Fruit fly (Drosophila melanogaster): ENCODE data around the gene Rpp14b.
A peak's percentile ranks its signal among the peaks of the same experiment; 100 is the strongest.

The Rpp14b gene

DNA sequence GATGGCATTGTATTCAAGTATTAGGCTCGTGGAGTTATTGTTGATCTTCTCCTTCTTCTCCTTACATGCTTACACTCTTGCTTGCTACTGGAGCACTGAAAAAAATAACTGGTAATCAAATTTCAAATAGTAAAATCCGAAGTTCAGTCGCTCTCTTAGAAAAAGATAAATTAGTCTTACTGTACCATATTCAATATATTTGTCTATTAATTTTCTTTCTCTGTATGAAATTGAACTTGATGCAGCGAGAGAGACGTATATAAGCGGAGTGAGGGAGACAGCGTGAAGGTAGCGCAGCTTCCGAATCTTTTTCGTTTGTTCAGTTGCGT is 5.4 kb downstream of the Rpp14b start (continued):
- TF ChIP-seq CG6163 (GFP tag; IDR thresholded peaks at IDR 0.05) (peak; percentile 98), CG6854 (GFP tag; optimal IDR thresholded peaks at IDR 0.05) (peak; percentile 85), Lpt (GFP tag; optimal IDR thresholded peaks at IDR 0.05) (peak; percentile 90), CG8632 (GFP tag; optimal IDR thresholded peaks at IDR 0.05) (peak; percentile 91), CG7368 (GFP tag; optimal IDR thresholded peaks at IDR 0.05) (peak; percentile 95), cyc (GFP tag; optimal IDR thresholded peaks at IDR 0.05) (peak; percentile 96), lz (GFP tag; optimal IDR thresholded peaks at IDR 0.05) (peak; percentile 94), CG10631 (GFP tag; optimal IDR thresholded peaks at IDR 0.05) (peak; percentile 92), CG16779 (tag; optimal IDR thresholded peaks at IDR 0.05) (peak; percentile 88), Sox102F (GFP tag; optimal IDR thresholded peaks at IDR 0.05) (peak; percentile 94), fd59A (GFP tag; optimal IDR thresholded peaks at IDR 0.05) (peak; percentile 75), CG8119 (GFP tag; IDR thresholded peaks at IDR 0.05) (peak; percentile 93), fd85E (GFP tag; optimal IDR thresholded peaks at IDR 0.05) (peak; percentile 84), vri (GFP tag; optimal IDR thresholded peaks at IDR 0.05) (peak; percentile 91), CG3032 (tag; optimal IDR thresholded peaks at IDR 0.05) (peak; percentile 92), ss (GFP tag; optimal IDR thresholded peaks at IDR 0.05) (peak; percentile 87 to 92)

DNA sequence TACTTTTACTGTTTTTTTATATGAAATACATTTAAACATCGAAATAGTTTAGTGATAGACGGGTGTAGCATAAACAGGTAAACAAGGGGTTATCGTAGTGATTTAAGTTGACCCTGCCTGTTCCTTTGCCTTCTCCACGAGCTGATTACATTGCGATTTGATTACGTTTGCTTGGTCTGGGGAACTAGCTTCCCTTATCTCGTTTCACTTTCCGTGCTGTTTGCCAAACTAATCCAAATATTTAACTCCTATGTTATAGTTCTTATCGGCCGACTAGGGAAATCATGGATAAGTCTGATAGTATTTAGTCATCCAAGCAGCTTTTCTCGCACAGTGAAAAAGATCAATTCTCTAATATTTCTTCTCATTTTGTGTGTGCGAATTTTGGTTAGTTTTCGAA is 6.2 kb downstream of the Rpp14b start:
- TF ChIP-seq lz (GFP tag; optimal IDR thresholded peaks at IDR 0.05), result no peak
- TF ChIP-seq esn (GFP tag; optimal IDR thresholded peaks at IDR 0.05), result no peak
- no peak for TF ChIP-seq Met (GFP tag; optimal IDR thresholded peaks at IDR 0.05)
- TF ChIP-seq Hr38 (GFP tag; optimal IDR thresholded peaks at IDR 0.05), result no peak
- peak; percentile 75 for TF ChIP-seq fkh (GFP tag; optimal IDR thresholded peaks at IDR 0.05)
- no peak for TF ChIP-seq Eip75B (GFP tag; optimal IDR thresholded peaks at IDR 0.05)
- TF ChIP-seq cyc (GFP tag; optimal IDR thresholded peaks at IDR 0.05), result no peak
- no peak for TF ChIP-seq Hr39 (GFP tag; optimal IDR thresholded peaks at IDR 0.05)

DNA sequence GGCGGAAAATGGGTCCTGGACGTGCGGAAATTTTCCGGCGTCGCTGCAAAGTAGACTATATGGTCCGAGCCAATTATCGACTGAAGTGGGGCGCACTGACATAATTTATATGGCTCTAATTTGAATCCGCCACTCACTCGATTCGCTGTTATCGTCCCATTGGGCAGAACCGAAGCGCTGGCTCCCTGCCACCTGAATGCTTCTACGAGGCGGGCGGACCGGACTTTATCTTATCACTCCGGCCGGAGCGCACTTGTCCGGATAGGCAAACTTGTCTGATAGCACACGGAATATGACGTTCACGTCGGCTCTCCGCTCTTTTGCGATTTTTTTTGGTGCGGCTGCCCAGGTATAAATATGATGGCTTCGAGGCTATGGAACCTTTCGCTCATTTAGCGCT is 6.8 kb downstream of the Rpp14b start:
- peak; percentile 64 for TF ChIP-seq CG11902 (GFP tag; optimal IDR thresholded peaks at IDR 0.05)
- TF ChIP-seq CG6808 (GFP tag; optimal IDR thresholded peaks at IDR 0.05), result no peak
- TF ChIP-seq CG32006 (GFP tag; optimal IDR thresholded peaks at IDR 0.05), result no peak
- TF ChIP-seq CG11294 (GFP tag; IDR thresholded peaks at IDR 0.05), result no peak
- no peak for TF ChIP-seq eg (GFP tag; IDR thresholded peaks at IDR 0.05)
- no peak for TF ChIP-seq CG9139 (GFP tag; optimal IDR thresholded peaks at IDR 0.05)
- TF ChIP-seq CG3032 (tag; optimal IDR thresholded peaks at IDR 0.05), result no peak
- TF ChIP-seq vri (GFP tag; optimal IDR thresholded peaks at IDR 0.05), result peak; percentile 99
- TF ChIP-seq Eip78C (GFP tag), result peak; percentile 32
- TF ChIP-seq CG6792 (GFP tag; optimal IDR thresholded peaks at IDR 0.05), result no peak
- TF ChIP-seq CG8632 (GFP tag; optimal IDR thresholded peaks at IDR 0.05), result no peak

DNA sequence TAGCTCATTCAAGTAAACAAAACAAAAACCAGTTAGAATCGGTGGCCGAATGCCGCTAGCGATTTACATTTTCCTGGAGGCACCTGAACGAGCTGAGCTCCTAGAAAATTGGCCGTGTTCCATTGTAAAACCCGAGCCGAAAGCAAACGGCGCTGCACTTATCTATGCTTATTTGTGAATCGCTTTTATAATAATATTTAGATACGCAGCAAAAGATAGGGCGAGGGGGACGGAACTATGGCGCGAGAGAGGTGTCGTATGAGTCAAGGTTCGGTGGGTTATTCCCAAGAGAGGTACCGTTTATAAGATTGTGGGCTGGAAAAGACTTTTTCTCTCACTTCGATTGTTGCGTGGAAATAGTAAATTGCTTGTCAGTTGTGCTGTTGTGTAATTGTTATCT is 7.9 kb downstream of the Rpp14b start:
- TF ChIP-seq Hr4 (GFP tag; optimal IDR thresholded peaks at IDR 0.05) (no peak), CG11762 (GFP tag; optimal IDR thresholded peaks at IDR 0.05; ENCODE audit: insufficient read depth) (no peak), achi (GFP tag; optimal IDR thresholded peaks at IDR 0.05) (no peak), CG8632 (GFP tag; optimal IDR thresholded peaks at IDR 0.05) (no peak), fkh (GFP tag; optimal IDR thresholded peaks at IDR 0.05) (peak; percentile 65), Eip78C (GFP tag) (peak; percentile 43), svp (GFP tag) (peak; percentile 45), fd85E (GFP tag; optimal IDR thresholded peaks at IDR 0.05) (no peak), CG9139 (GFP tag; optimal IDR thresholded peaks at IDR 0.05) (no peak)

DNA sequence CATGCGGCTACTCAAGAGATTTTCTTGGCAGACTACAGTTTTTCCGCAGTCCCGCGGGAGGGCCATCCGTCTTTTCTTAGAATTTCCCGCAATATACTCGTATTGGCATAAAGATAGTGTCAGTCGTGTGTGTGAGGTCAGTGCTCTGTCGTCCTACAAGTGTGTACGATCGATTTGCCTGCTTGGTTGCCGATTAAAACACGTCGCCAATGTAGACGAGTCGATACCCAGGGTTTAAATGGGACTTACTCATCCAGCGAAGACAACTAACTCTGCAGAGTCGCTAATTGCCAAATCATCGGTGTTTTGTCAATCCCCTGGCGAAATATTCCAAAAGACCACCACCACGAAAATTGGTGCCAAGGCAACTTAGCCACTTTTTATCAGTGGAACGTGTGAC is 10.2 kb downstream of the Rpp14b start:
- no peak for TF ChIP-seq CG6854 (GFP tag; optimal IDR thresholded peaks at IDR 0.05)
- peak; percentile 25 for TF ChIP-seq Eip78C (GFP tag)

Data from whole organism, prepupa.